Worm (Caenorhabditis elegans) whole organism, L4 larva: ENCODE data around the gene cysl-3.
A peak's percentile ranks its signal among the peaks of the same experiment; 100 is the strongest.

ENCODE experiments used
- ceh-20 ChIP-seq: fragments of 200-800 bp; sonication (Bioruptor generic); IDR thresholded peaks from 2 replicates; pipeline ENCODE4 v1.3.6; 2022; ENCODE audit warnings: missing genetic modification reagents, missing genetic modification characterization, missing compliant biosample characterization
- ceh-62 ChIP-seq: sonication (generic microtip); optimal IDR thresholded peaks from 2 replicates; lab custom pipeline; 2017; ENCODE audit warnings: missing biosample characterization, missing genetic modification characterization
- ceh-82 ChIP-seq: sonication (generic microtip); optimal IDR thresholded peaks from 2 replicates; lab custom pipeline; 2017; ENCODE audit warnings: missing biosample characterization, missing genetic modification characterization
- ces-1 ChIP-seq: fragments of 150-350 bp; sonication (generic microtip); optimal IDR thresholded peaks from 4 replicates; lab custom pipeline; 2014; ENCODE audit warnings: missing biosample characterization, missing genetic modification reagents, missing genetic modification characterization
- dmd-9 ChIP-seq: fragments of 200-800 bp; sonication (Bioruptor generic); IDR thresholded peaks from 2 replicates; pipeline ENCODE4 v1.3.6; 2022; ENCODE audit warnings: missing genetic modification reagents, missing genetic modification characterization, missing compliant biosample characterization
- duxl-1 ChIP-seq: sonication (generic microtip); optimal IDR thresholded peaks from 2 replicates; lab custom pipeline; 2016; ENCODE audit warnings: mild to moderate bottlenecking, missing genetic modification characterization, moderate library complexity, missing compliant biosample characterization; ENCODE audit not compliant: poor library complexity
- hlh-30 ChIP-seq: sonication (generic microtip); optimal IDR thresholded peaks from 2 replicates; lab custom pipeline; 2017; ENCODE audit warnings: antibody characterized with exemption, mild to moderate bottlenecking, missing genetic modification characterization, missing compliant biosample characterization; ENCODE audit not compliant: insufficient read depth
- lin-13 ChIP-seq: fragments of 150-350 bp; optimal IDR thresholded peaks from 2 replicates; lab custom pipeline; 2014; ENCODE audit warnings: missing biosample characterization, missing genetic modification reagents, missing genetic modification characterization
- lsy-2 ChIP-seq, 2 experiments: fragments of 150-350 bp in 1 of 2; sonication (generic microtip) in 1 of 2; optimal IDR thresholded peaks; 2 replicates each; lab custom pipeline; 2014 to 2017; ENCODE audit warnings: missing biosample characterization in 2 of 2, missing genetic modification characterization in 2 of 2
- php-3 ChIP-seq: fragments of 200-800 bp; sonication (Bioruptor generic); IDR thresholded peaks from 2 replicates; pipeline ENCODE4 v1.3.6; 2022; ENCODE audit warnings: missing genetic modification reagents, missing genetic modification characterization, missing compliant biosample characterization
- skn-1 ChIP-seq: fragments of 150-350 bp; optimal IDR thresholded peaks from 2 replicates; lab custom pipeline; 2014; ENCODE audit warnings: missing biosample characterization, missing genetic modification characterization
- unc-62 ChIP-seq, 3 experiments: fragments of 150-350 bp in 1 of 3; sonication (generic microtip); optimal IDR thresholded peaks in 2 of 3; peaks in 1 of 3; 1 replicate in 1 of 3; 2 replicates in 2 of 3; lab custom pipeline; 2014 to 2017; ENCODE audit warnings: missing biosample characterization in 3 of 3, missing genetic modification characterization in 3 of 3, missing genetic modification reagents in 3 of 3, missing genotype in 1 of 3

- TF ChIP-seq lsy-2 (tag; optimal IDR thresholded peaks at IDR 0.05; lab: Kevin White, UChicago) (no peak), skn-1 (tag; lab: Kevin White, UChicago) (no peak), ceh-62 (tag; lab: Kevin White, UChicago) (no peak), ceh-20 (GFP tag; lab: Robert Waterston, UW) (no peak), php-3 (no peak), duxl-1 (no peak), hlh-30 (no peak), lin-13 (GFP tag; lab: Kevin White, UChicago) (no peak), ceh-82 (no peak), dmd-9 (GFP tag; lab: Robert Waterston, UW) (no peak), ces-1 (GFP tag; lab: Kevin White, UChicago) (no peak), unc-62 (GFP tag; optimal IDR thresholded peaks at IDR 0.05 in 1 of 2; lab: Kevin White, UChicago) (peak in 1 of 2 experiments; percentile 90), unc-62 (tag; optimal IDR thresholded peaks at IDR 0.05; lab: Kevin White, UChicago) (no peak)
Measured at ce11 chrV:3799737-3800136, 23.8 kb upstream of the cysl-3 start.
